Worm (Caenorhabditis elegans) whole organism, dauer: ENCODE results near the gene W03F8.4.
"Not testable (repeated sequence)": the region's sequence is repeated elsewhere in the genome, so short reads cannot be mapped to it uniquely, and the experiment has no call there.

ENCODE experiments used
- unc-62 ChIP-seq: sonication (generic microtip); optimal IDR thresholded peaks from 2 replicates; lab custom pipeline; 2017; ENCODE audit warnings: missing biosample characterization, missing genetic modification reagents, missing genetic modification characterization

The W03F8.4 gene

ce11 chrIV:5186480-5187205, 2.7 kb downstream of the W03F8.4 start, which contains the start of the genes W03F8.6 and mtrf-1L:
Gene W03F8.6 (minus strand): TSS chrIV:5186580.
Gene mtrf-1L (plus strand): TSS chrIV:5187155.
- no peak for TF ChIP-seq unc-62

- no peak for TF ChIP-seq unc-62
These were observed 4.1 kb downstream of the W03F8.4 start for ce11 chrIV:5188051-5188450.

ce11 chrIV:5195531-5195930, 11.6 kb downstream of the W03F8.4 start, which contains the start of gene gpa-18:
Gene gpa-18 (minus strand): TSS chrIV:5195631.
- TF ChIP-seq unc-62, result no peak

ce11 chrIV:5200813-5201212, 16.9 kb downstream of the W03F8.4 start:
- TF ChIP-seq unc-62, result no peak

ce11 chrIV:5202575-5202974, 18.7 kb downstream of the W03F8.4 start:
- no peak for TF ChIP-seq unc-62

ce11 chrIV:5204573-5204972, 20.6 kb downstream of the W03F8.4 start, which contains the start of gene tni-4:
Gene tni-4 (plus strand): TSS chrIV:5204591.
- TF ChIP-seq unc-62, result no peak

- TF ChIP-seq unc-62, result no peak
These were observed 22.8 kb downstream of the W03F8.4 start for ce11 chrIV:5206716-5207115.

- TF ChIP-seq unc-62, result no peak
These were observed 25.5 kb downstream of the W03F8.4 start, which contains the start of the genes Y59E9AL.36 and nbet-1 for ce11 chrIV:5209390-5209789. Gene Y59E9AL.36 (minus strand): TSS chrIV:5209481. Gene nbet-1 (plus strand): TSS chrIV:5209501.

ce11 chrIV:5210606-5211005, 26.7 kb downstream of the W03F8.4 start:
- no peak for TF ChIP-seq unc-62

ce11 chrIV:5215092-5215491, 31.2 kb downstream of the W03F8.4 start, which contains the start of gene Y59E9AL.4:
Gene Y59E9AL.4 (minus strand): TSS chrIV:5215192.
- TF ChIP-seq unc-62, result no peak

- no peak for TF ChIP-seq unc-62
These were observed 32.4 kb downstream of the W03F8.4 start for ce11 chrIV:5216349-5216748.

ce11 chrIV:5218496-5218895, 34.6 kb downstream of the W03F8.4 start, which contains the start of gene nsph-4.2:
Gene nsph-4.2 (plus strand): TSS chrIV:5218796.
- TF ChIP-seq unc-62, result not testable (repeated sequence)

ce11 chrIV:5221721-5222120, 37.8 kb downstream of the W03F8.4 start:
- no peak for TF ChIP-seq unc-62

- TF ChIP-seq unc-62, result no peak
These were observed 40.3 kb downstream of the W03F8.4 start, which contains the start of gene Y59E9AL.8 for ce11 chrIV:5224238-5224637. Gene Y59E9AL.8 (minus strand): TSS chrIV:5224338.

- not testable (repeated sequence) for TF ChIP-seq unc-62
These were observed 41.4 kb downstream of the W03F8.4 start, which contains the start of gene cylc-1 for ce11 chrIV:5225277-5225822. Gene cylc-1 (minus strand): TSS chrIV:5225772.

ce11 chrIV:5226552-5226951, 42.6 kb downstream of the W03F8.4 start, which contains the start of gene nsph-4.1:
Gene nsph-4.1 (plus strand): TSS chrIV:5226852.
- not testable (repeated sequence) for TF ChIP-seq unc-62

- no peak for TF ChIP-seq unc-62
These were observed 44.7 kb downstream of the W03F8.4 start, which contains the start of gene thn-6 for ce11 chrIV:5228619-5229018. Gene thn-6 (plus strand): TSS chrIV:5228919.
